Worm (Caenorhabditis elegans) whole organism, L3 larva: ENCODE measurements around the gene mig-5.
A peak's percentile ranks its signal among the peaks of the same experiment; 100 is the strongest.

Experiments
- aly-2 ChIP-seq: fragments of 150-350 bp; optimal IDR thresholded peaks from 2 replicates; lab custom pipeline; 2014; ENCODE audit warnings: missing biosample characterization, missing genetic modification characterization
- ama-1 ChIP-seq: fragments of 150-350 bp; optimal IDR thresholded peaks from 2 replicates; lab custom pipeline; 2018
- fkh-10 ChIP-seq: sonication (generic microtip); optimal IDR thresholded peaks from 2 replicates; lab custom pipeline; 2017; ENCODE audit warnings: missing biosample characterization, missing genetic modification reagents, missing genetic modification characterization
- jun-1 ChIP-seq: fragments of 150-350 bp; optimal IDR thresholded peaks from 2 replicates; lab custom pipeline; 2014; ENCODE audit warnings: missing biosample characterization, missing genetic modification reagents, missing genetic modification characterization
- lsy-12 ChIP-seq: sonication (generic microtip); optimal IDR thresholded peaks from 2 replicates; lab custom pipeline; 2016; ENCODE audit warnings: mild to moderate bottlenecking, missing genetic modification characterization, missing compliant biosample characterization
- nhr-11 ChIP-seq: fragments of 150-350 bp; optimal IDR thresholded peaks from 2 replicates; lab custom pipeline; 2014; ENCODE audit warnings: missing biosample characterization, missing genetic modification characterization
- nhr-237 ChIP-seq: fragments of 150-350 bp; optimal IDR thresholded peaks from 2 replicates; lab custom pipeline; 2014; ENCODE audit warnings: missing biosample characterization, missing genetic modification characterization
- nhr-25 ChIP-seq: sonication (generic microtip); optimal IDR thresholded peaks from 2 replicates; lab custom pipeline; 2017; ENCODE audit warnings: missing biosample characterization, missing genetic modification characterization
- nhr-43 ChIP-seq: sonication (generic microtip); optimal IDR thresholded peaks from 2 replicates; lab custom pipeline; 2016; ENCODE audit warnings: mild to moderate bottlenecking, missing genetic modification characterization, missing compliant biosample characterization; ENCODE audit not compliant: poor library complexity, severe bottlenecking
- pha-4 ChIP-seq: fragments of 150-350 bp; optimal IDR thresholded peaks from 2 replicates; lab custom pipeline; 2014; ENCODE audit warnings: missing biosample characterization, missing genetic modification reagents, missing genetic modification characterization
- zag-1 ChIP-seq: fragments of 150-350 bp; optimal IDR thresholded peaks from 2 replicates; lab custom pipeline; 2014; ENCODE audit warnings: missing biosample characterization, missing genetic modification characterization
- ztf-11 ChIP-seq: fragments of 150-350 bp; optimal IDR thresholded peaks from 2 replicates; lab custom pipeline; 2014; ENCODE audit warnings: missing biosample characterization, missing genetic modification characterization

- TF ChIP-seq pha-4 (peak; percentile 81), fkh-10 (GFP tag; lab: Kevin White, UChicago) (no peak), nhr-11 (tag; lab: Kevin White, UChicago) (no peak), ztf-11 (tag; lab: Kevin White, UChicago) (no peak), lsy-12 (no peak), nhr-237 (tag; lab: Kevin White, UChicago) (no peak), jun-1 (tag; lab: Kevin White, UChicago) (no peak), nhr-25 (tag; lab: Kevin White, UChicago) (peak; percentile 45), nhr-43 (tag; lab: Kevin White, UChicago) (no peak), aly-2 (no peak), zag-1 (tag; lab: Kevin White, UChicago) (no peak), ama-1 (lab: Kevin White, UChicago) (no peak)
Observed at ce11 chrII:8143278-8143931, 41.4 kb downstream of the mig-5 start, which contains the start of the genes ints-11 and rpl-10.
